Worm (Caenorhabditis elegans): ENCODE data around the gene C14C10.1.

DNA sequence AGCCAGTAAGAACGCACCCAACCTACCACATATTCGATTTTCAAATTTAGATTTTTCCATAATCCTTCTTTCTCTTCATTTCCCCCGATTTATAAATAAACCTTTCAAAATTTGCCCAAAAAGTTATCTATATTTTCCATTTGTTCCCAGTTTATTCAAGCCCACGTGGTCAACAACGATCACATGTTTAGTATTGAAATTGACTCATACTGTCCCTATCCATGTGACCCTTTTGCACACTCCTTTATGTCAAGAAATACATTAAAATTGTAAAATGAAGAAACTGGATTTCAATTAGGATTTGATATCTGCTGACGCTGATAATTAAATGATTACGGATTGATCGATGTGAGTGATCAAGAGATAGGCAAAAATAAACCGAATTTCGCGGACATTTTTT is 47.1 kb downstream of the C14C10.1 start:
- TF ChIP-seq ces-1 (GFP tag; optimal IDR thresholded peaks at IDR 0.05), result no peak
- TF ChIP-seq pag-3 (tag; optimal IDR thresholded peaks at IDR 0.05; ENCODE audit: borderline replicate concordance, insufficient read depth), result no peak
- TF ChIP-seq C04F5.9 (tag; optimal IDR thresholded peaks at IDR 0.05), result no peak
